Worm (Caenorhabditis elegans) whole organism, early embryonic: Measurements from ENCODE around the gene T22F7.3.

Experiments
- B0310.2 ChIP-seq: sonication (generic microtip); optimal IDR thresholded peaks from 2 replicates; lab custom pipeline; 2016; ENCODE audit warnings: mild to moderate bottlenecking, missing genetic modification characterization, missing compliant biosample characterization
- ama-1 ChIP-seq: fragments of 150-350 bp; optimal IDR thresholded peaks from 2 replicates; lab custom pipeline; 2014
- hnd-1 ChIP-seq: sonication (generic microtip); optimal IDR thresholded peaks from 2 replicates; lab custom pipeline; 2016; ENCODE audit warnings: missing genetic modification characterization, missing compliant biosample characterization
- pes-1 ChIP-seq: fragments of 200-800 bp; sonication (Bioruptor generic); IDR thresholded peaks from 2 replicates; pipeline ENCODE4 v1.3.6; 2022; ENCODE audit warnings: missing genetic modification reagents, missing genetic modification characterization, missing compliant biosample characterization

DNA sequence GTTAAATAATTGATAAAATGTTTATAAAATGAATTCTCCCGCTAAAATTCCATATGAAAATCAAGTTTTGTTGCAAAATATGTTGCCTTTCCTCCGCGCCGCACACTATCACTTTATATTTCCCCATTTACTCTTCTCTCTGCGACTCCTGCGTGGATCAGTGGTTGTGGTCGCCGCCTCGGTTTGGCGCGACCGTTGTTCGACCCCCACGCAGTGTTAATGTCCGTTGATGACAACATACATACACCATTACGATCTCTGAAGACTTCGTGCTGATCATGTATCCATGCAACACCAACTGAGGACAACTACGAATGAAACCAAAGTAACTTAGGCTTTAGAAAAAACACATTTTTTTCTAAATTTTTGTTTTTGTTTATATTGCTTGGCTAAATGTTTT is 21.3 kb downstream of the T22F7.3 start:
- TF ChIP-seq ama-1 (no peak), B0310.2 (peak; percentile 66), pes-1 (peak; percentile 86), hnd-1 (tag; lab: Kevin White, UChicago) (peak; percentile 81)
